Worm (Caenorhabditis elegans) whole organism, late embryonic: ENCODE data around the gene srh-138.

Experiments
- C08G9.2 ChIP-seq: sonication (generic microtip); optimal IDR thresholded peaks from 2 replicates; lab custom pipeline; 2016; ENCODE audit warnings: mild to moderate bottlenecking, missing genetic modification characterization, moderate library complexity, missing compliant biosample characterization
- ahr-1 ChIP-seq: sonication (generic microtip); optimal IDR thresholded peaks from 2 replicates; lab custom pipeline; 2016; ENCODE audit warnings: missing genetic modification characterization, missing compliant biosample characterization
- ceh-2 ChIP-seq: sonication (generic microtip); optimal IDR thresholded peaks from 2 replicates; lab custom pipeline; 2016; ENCODE audit warnings: missing genotype, missing genetic modification characterization, missing compliant biosample characterization
- ceh-31 ChIP-seq: sonication (generic microtip); optimal IDR thresholded peaks from 2 replicates; lab custom pipeline; 2016; ENCODE audit warnings: missing genetic modification characterization, missing compliant biosample characterization
- ceh-48 ChIP-seq: sonication (generic microtip); optimal IDR thresholded peaks from 2 replicates; lab custom pipeline; 2016; ENCODE audit warnings: missing genetic modification characterization, inconsistent platforms, missing compliant biosample characterization
- ceh-9 ChIP-seq: sonication (generic microtip); optimal IDR thresholded peaks from 2 replicates; lab custom pipeline; 2016; ENCODE audit warnings: mild to moderate bottlenecking, missing genetic modification characterization, inconsistent platforms, missing compliant biosample characterization
- elt-2 ChIP-seq: sonication (generic microtip); optimal IDR thresholded peaks from 2 replicates; lab custom pipeline; 2016; ENCODE audit warnings: missing genetic modification reagents, missing genetic modification characterization, missing compliant biosample characterization
- gmeb-2 ChIP-seq: sonication (generic microtip); optimal IDR thresholded peaks from 2 replicates; lab custom pipeline; 2016; ENCODE audit warnings: missing genetic modification characterization, inconsistent platforms, missing compliant biosample characterization
- hlh-30 ChIP-seq: sonication (generic microtip); optimal IDR thresholded peaks from 2 replicates; lab custom pipeline; 2017; ENCODE audit warnings: antibody characterized with exemption, missing genetic modification characterization, missing compliant biosample characterization; ENCODE audit not compliant: insufficient read depth
- pat-9 ChIP-seq: fragments of 200-800 bp; sonication (Bioruptor generic); optimal IDR thresholded peaks from 2 replicates; lab custom pipeline; 2018; ENCODE audit warnings: mild to moderate bottlenecking, missing genetic modification characterization, moderate library complexity, missing compliant biosample characterization
- pha-4 ChIP-seq: fragments of 150-350 bp; optimal IDR thresholded peaks from 2 replicates; lab custom pipeline; 2018; ENCODE audit warnings: missing biosample characterization, missing genetic modification reagents, missing genetic modification characterization
- pqm-1 ChIP-seq: sonication (generic microtip); optimal IDR thresholded peaks from 2 replicates; lab custom pipeline; 2016; ENCODE audit warnings: missing genetic modification characterization, missing compliant biosample characterization
- pros-1 ChIP-seq: fragments of 150-350 bp; optimal IDR thresholded peaks from 2 replicates; lab custom pipeline; 2014; ENCODE audit warnings: missing biosample characterization, missing genetic modification reagents, missing genetic modification characterization
- ztf-16 ChIP-seq: sonication (generic microtip); optimal IDR thresholded peaks from 2 replicates; lab custom pipeline; 2017; ENCODE audit warnings: missing genetic modification characterization, missing compliant biosample characterization

DNA sequence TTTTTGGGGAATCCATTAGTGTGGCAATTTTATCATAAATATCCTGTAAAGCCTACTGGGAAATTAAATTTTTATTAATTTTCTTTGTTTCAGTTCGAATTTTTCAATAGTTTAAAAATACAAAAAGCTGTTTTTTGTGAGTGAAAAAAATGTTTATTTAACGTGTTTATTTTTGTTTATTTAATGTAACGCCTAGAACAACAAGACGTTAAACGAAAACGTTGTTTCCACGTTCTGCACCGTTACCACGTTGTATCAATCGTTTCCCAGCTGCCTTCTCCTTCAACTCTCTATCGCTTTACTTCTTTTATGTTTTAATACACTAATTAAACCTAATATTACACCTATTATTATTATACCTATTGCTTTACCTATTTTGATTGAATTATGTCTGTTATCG is 23.1 kb downstream of the srh-138 start, which contains the start of gene T08G3.13:
- TF ChIP-seq pha-4 (tag; lab: Kevin White, UChicago) (no peak), C08G9.2 (tag; lab: Kevin White, UChicago) (no peak), ceh-2 (no peak), ceh-9 (tag; lab: Kevin White, UChicago) (no peak), pros-1 (no peak), elt-2 (tag; lab: Kevin White, UChicago) (no peak), ceh-31 (tag; lab: Kevin White, UChicago) (no peak), pqm-1 (tag; lab: Kevin White, UChicago) (no peak), hlh-30 (tag; lab: Kevin White, UChicago) (no peak), ceh-48 (no peak), ahr-1 (tag; lab: Kevin White, UChicago) (no peak), ztf-16 (no peak), pat-9 (tag; lab: Kevin White, UChicago) (no peak), gmeb-2 (tag; lab: Kevin White, UChicago) (no peak)
